Fruit fly (Drosophila melanogaster): ENCODE data around the gene Ir64a.

DNA sequence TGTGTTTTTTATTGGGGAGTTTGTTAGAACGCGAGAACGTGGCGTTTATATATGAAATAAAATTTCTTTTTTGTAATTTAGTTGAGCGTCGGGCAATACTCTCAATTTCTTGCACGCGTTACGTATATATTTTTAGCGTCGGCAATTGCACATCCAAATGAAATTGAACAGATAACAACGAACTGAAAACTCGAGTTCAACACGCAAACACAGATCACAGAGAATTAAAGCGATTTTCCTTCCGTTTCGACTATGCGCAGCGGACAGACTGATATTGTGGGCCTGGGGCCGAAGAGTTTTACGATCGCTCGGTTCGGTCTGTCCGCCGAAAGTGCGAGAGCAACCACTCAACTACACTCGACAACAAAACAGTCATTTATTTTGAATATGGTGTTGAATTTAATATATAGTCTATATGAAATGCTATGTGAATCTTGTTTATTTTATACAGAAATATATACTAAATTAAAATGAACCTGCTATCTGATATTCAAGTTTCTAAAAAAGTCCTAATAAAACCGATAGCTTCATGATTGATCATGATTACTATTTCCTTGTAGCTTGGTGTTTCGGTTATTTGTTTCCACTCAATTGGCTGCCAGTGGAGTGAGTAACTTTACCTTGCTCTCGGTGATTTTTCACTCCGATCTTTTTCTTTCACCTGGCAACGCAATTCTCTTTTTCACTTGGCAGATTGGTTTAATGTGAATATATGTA lies 27.4 kb downstream of the Ir64a start, which contains the start of gene CG46456:
- peak; percentile 43 for TF ChIP-seq Crg-1 (GFP tag; optimal IDR thresholded peaks at IDR 0.05)
- TF ChIP-seq CG14711 (tag; optimal IDR thresholded peaks at IDR 0.05) = peak; percentile 93
- peak; percentile 97 for TF ChIP-seq CG33017 (tag; optimal IDR thresholded peaks at IDR 0.05)
- TF ChIP-seq Mnt (GFP tag; optimal IDR thresholded peaks at IDR 0.05) = peak; percentile 60
- peak; percentile 68 for TF ChIP-seq tj (GFP tag; optimal IDR thresholded peaks at IDR 0.05)
